Fruit fly (Drosophila melanogaster) whole organism, pupa: Measurements from ENCODE around the gene CG31817.

Experiments
- CG14655 ChIP-seq: fragments of 200-800 bp; sonication (Bioruptor generic); optimal IDR thresholded peaks from 3 replicates; lab custom pipeline; 2017; ENCODE audit warnings: mild to moderate bottlenecking, missing biosample characterization, missing genetic modification reagents, missing genetic modification characterization
- CG32121 ChIP-seq: fragments of 200-800 bp; sonication (Bioruptor generic); IDR thresholded peaks from 2 replicates; pipeline ENCODE4 v1.3.6; 2022; ENCODE audit warnings: missing biosample characterization, missing genetic modification characterization
- CG34367 ChIP-seq: fragments of 200-800 bp; sonication (Bioruptor generic); optimal IDR thresholded peaks from 2 replicates; lab custom pipeline; 2018; ENCODE audit warnings: missing biosample characterization, mild to moderate bottlenecking, missing genetic modification characterization
- CG4496 ChIP-seq: fragments of 200-800 bp; sonication (Bioruptor generic); IDR thresholded peaks from 3 replicates; pipeline ENCODE4 v1.3.6; 2022; ENCODE audit warnings: missing biosample characterization, missing genetic modification characterization
- CG9948 ChIP-seq: fragments of 200-800 bp; sonication (Bioruptor generic); optimal IDR thresholded peaks from 2 replicates; lab custom pipeline; 2018; ENCODE audit warnings: missing biosample characterization, mild to moderate bottlenecking, missing genetic modification characterization, moderate library complexity
- D1 ChIP-seq: fragments of 200-800 bp; sonication (Bioruptor generic); optimal IDR thresholded peaks from 2 replicates; lab custom pipeline; 2018; ENCODE audit warnings: missing biosample characterization, mild to moderate bottlenecking, missing genetic modification characterization, moderate library complexity
- EcR ChIP-seq: fragments of 200-800 bp; sonication (Bioruptor generic); optimal IDR thresholded peaks from 3 replicates; lab custom pipeline; 2019; ENCODE audit warnings: missing biosample characterization, missing genetic modification characterization, mild to moderate bottlenecking, moderate library complexity, missing genetic modification reagents

DNA sequence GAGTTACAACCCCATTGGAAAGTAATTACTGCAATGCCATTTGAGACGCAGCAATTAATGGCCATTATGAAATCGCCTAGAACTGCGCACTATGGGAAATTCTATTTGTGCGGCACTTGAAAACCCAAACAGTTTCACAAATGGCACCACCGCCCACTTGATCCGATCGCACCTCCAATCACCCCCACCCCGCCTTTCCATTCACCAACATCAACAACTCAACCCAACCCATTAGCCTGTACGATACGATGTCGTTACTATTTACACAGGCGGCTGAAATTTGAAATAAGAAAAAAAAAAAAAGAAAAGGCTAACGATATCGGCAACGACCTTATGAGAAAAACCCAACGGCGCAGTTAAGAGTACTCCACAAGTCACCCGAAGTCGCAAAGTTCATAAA, 20.6 kb downstream of the CG31817 start:
- TF ChIP-seq CG32121 (GFP tag; lab: Robert Waterston, UW) (no peak), D1 (tag; lab: Kevin White, UChicago) (no peak), EcR (no peak), CG9948 (tag; lab: Kevin White, UChicago) (no peak), CG14655 (GFP tag; lab: Kevin White, UChicago) (no peak), CG34367 (tag; lab: Kevin White, UChicago) (no peak), CG4496 (GFP tag; lab: Robert Waterston, UW) (no peak)
